Worm (Caenorhabditis elegans): ENCODE results near the gene pqn-70.

DNA sequence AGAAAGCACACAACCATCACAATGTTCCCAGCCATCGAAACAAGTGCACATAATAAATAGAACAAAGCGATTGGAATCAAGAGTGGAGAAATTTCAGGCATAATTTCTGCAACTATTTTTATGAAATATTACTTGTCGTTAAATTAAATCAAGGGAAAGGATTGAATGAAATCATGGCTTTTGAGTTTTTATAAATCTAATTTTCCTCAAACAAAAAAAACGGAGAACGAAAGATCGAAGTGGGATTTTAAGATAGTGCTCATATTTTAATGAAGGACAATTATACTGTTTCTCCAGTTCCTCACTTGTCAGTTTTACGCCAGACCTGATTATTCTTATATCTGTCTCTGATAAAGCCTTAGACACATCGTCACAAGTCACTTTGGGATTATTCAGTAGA, 23.9 kb upstream of the pqn-70 start, which contains the start of gene srsx-33:
- no peak for TF ChIP-seq flt-1 (GFP tag; IDR thresholded peaks at IDR 0.05)
- no peak for TF ChIP-seq T22C8.4 (GFP tag; IDR thresholded peaks at IDR 0.05)
- no peak for TF ChIP-seq med-1 (GFP tag; optimal IDR thresholded peaks at IDR 0.05; ENCODE audit: insufficient read depth)
- TF ChIP-seq cog-1 (tag; optimal IDR thresholded peaks at IDR 0.05): no peak
- TF ChIP-seq klf-2 (GFP tag; conservative IDR thresholded peaks at IDR 0.05): no peak
- TF ChIP-seq ztf-23 (GFP tag; IDR thresholded peaks at IDR 0.05): no peak
- no peak for TF ChIP-seq tab-1 (GFP tag; IDR thresholded peaks at IDR 0.05)
- no peak for TF ChIP-seq ztf-29 (GFP tag; IDR thresholded peaks at IDR 0.05)

Data from whole organism, midembryonic.